Fruit fly (Drosophila melanogaster) Kc167 (cell line): ENCODE measurements around the gene nsl1.

Experiments
- Myc ChIP-seq: fragments of >200 bp; optimal IDR thresholded peaks from 2 replicates; lab custom pipeline; 2017; ENCODE audit warnings: missing external identifiers
- Sin3A ChIP-seq: fragments of >200 bp; optimal IDR thresholded peaks from 2 replicates; lab custom pipeline; 2018; ENCODE audit warnings: missing external identifiers
- h ChIP-seq: fragments of >200 bp; optimal IDR thresholded peaks from 3 replicates; lab custom pipeline; 2018; ENCODE audit warnings: missing external identifiers
- psq ChIP-seq: fragments of >200 bp; optimal IDR thresholded peaks from 2 replicates; lab custom pipeline; 2017; ENCODE audit warnings: missing external identifiers

DNA sequence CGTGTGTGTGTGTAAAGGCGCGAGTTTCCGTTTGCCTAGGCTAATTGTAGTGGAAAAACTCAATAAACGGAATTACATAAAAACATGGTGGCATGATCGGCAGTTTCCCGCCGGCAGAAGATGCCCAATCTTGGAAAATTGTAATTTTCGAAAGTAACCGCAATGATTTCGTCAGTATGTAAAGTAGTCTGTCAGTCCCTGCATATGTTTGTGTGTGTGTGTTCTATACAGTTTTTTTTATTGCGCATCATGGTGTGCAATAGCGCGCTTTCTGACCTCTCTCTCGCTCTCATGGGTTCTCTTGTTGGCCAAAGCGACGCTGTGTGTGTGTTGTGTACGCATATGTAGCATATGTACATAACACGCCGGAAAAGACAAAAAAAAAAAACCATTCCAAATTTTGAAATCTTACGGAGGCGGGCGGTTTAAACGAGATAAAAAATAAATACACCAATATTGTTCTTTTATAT is 711 bp downstream of the nsl1 start:
- TF ChIP-seq Myc (lab: Kevin White, UChicago) (no peak), psq (no peak), Sin3A (lab: Kevin White, UChicago) (no peak), h (lab: Kevin White, UChicago) (no peak)
